Worm (Caenorhabditis elegans): Measurements from ENCODE around the gene hsb-1.

hsb-1 gene

DNA sequence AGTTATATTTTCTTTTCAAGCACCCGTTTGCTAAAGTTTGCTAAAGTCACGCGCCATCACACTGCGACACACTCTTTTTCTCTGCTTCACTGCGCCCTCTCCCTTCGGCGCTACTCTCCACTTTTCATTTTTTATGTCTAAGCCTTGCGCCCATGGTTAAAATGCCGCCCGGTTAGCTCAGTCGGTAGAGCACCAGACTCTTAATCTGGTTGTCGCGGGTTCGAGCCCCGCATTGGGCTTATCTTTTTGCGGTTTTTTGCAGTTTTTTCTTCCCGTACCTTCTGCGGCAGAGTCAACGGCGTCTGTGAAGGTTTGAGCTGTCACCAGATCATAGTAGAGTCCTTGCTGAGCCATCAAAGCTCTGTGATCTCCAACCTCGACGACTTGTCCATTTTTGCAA lies 27.5 kb upstream of the hsb-1 start (continued):
- TF ChIP-seq K09A11.1 (tag; optimal IDR thresholded peaks at IDR 0.05; ENCODE audit: insufficient read depth), result peak; percentile 22
- peak; percentile 69 for TF ChIP-seq ceh-6 (GFP tag; optimal IDR thresholded peaks at IDR 0.05)
- peak; percentile 4 for TF ChIP-seq nhr-232 (tag; optimal IDR thresholded peaks at IDR 0.05)
- TF ChIP-seq ceh-30 (tag; optimal IDR thresholded peaks at IDR 0.05), result no peak
- peak; percentile 83 for TF ChIP-seq F13H6.1 (tag; optimal IDR thresholded peaks at IDR 0.05)
- TF ChIP-seq fkh-6 (tag; optimal IDR thresholded peaks at IDR 0.05), result peak; percentile 68
- peak; percentile 54 for TF ChIP-seq npax-4 (tag; optimal IDR thresholded peaks at IDR 0.05)
- peak; percentile 74 for TF ChIP-seq pat-9 (tag; optimal IDR thresholded peaks at IDR 0.05)
- TF ChIP-seq ztf-16 (tag; optimal IDR thresholded peaks at IDR 0.05), result peak; percentile 25
- peak; percentile 67; the same call in 1 of the 2 replicates for TF ChIP-seq unc-3 (GFP tag; conservative IDR thresholded peaks at IDR 0.05)
- TF ChIP-seq unc-3 (tag; optimal IDR thresholded peaks at IDR 0.05), result peak; percentile 54
- no peak for TF ChIP-seq pax-1 (tag; optimal IDR thresholded peaks at IDR 0.05)
- TF ChIP-seq hlh-30 (tag; optimal IDR thresholded peaks at IDR 0.05; ENCODE audit: insufficient read depth), result peak; percentile 83
- peak; percentile 59 for TF ChIP-seq ceh-9 (tag; optimal IDR thresholded peaks at IDR 0.05)
- TF ChIP-seq ceh-31 (tag; optimal IDR thresholded peaks at IDR 0.05), result peak; percentile 65
- peak; percentile 64 for TF ChIP-seq hlh-6 (tag; optimal IDR thresholded peaks at IDR 0.05)
- peak; percentile 58 for TF ChIP-seq gmeb-2 (tag; optimal IDR thresholded peaks at IDR 0.05)
- peak; percentile 68 for TF ChIP-seq syd-9 (tag; optimal IDR thresholded peaks at IDR 0.05)
- TF ChIP-seq ceh-34 (tag; optimal IDR thresholded peaks at IDR 0.05), result peak; percentile 40

DNA sequence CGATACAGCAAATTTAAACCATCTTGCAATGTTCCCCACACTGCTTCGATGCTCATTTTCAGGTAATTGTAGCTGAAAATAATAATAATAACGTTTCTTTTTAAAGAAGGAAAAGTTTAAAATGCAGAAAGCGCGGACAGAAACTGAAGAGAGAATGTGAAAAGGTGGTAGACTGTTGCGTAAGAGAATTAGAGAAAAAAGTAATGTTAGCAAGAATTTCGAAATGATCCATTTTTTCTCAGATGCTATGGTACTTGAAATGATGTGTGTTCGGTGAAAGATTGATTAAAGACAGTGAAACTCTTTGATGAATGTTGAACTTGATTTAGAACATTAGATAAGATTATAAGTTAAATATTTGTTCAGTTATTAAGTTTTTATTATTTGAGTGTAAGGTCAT lies 23.3 kb upstream of the hsb-1 start, which contains the start of gene cul-6:
Gene cul-6 (minus strand): TSS at position 79 of the 400 bp plus-strand sequence.
- TF ChIP-seq T23F11.4 (GFP tag; optimal IDR thresholded peaks at IDR 0.05) (no peak), K09A11.1 (tag; optimal IDR thresholded peaks at IDR 0.05; ENCODE audit: insufficient read depth) (no peak)

DNA sequence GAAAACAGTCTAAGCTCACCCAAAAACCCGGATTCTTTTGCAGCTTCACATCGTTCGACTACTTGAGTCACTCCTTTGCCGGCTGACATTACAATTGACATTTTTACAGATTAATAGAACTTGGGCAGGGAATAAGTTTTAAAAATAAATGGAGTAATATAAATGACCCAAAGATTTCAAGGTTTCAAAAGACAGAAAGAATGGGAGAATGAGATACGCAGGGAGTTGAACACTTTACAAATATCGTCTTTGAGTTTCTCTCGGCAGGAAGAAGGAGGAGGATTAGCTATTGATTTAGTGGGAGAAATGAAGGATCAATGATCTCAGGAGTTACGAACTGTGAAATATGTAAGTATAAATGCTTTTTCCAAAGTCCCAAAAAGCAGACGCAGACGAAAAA lies 18.9 kb upstream of the hsb-1 start, which contains the start of gene K08E7.8:
Gene K08E7.8 (minus strand): TSS at position 101 of the 400 bp plus-strand sequence.
- no peak for TF ChIP-seq nhr-232 (tag; optimal IDR thresholded peaks at IDR 0.05)
- TF ChIP-seq pat-9 (tag; optimal IDR thresholded peaks at IDR 0.05), result no peak

DNA sequence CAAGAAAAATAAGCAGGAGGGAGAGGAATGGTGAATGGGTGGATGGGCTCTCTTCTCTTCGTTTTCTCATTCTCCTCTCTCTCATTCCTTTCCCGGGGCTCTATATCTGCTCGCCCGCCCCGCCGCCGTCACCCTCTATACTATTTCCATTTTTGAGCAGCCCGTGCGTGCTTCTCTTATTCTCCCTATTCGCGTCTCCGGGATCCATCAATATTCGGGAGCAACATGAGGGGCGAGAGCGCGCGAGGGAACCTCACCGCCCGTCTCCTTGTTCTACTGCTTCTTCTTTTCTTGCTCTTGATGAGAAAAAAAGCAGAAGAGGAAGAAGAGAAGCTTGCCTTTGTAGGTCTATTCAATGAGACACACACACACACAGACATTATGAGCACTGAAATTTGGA lies 17.1 kb upstream of the hsb-1 start:
- TF ChIP-seq ztf-16 (tag; optimal IDR thresholded peaks at IDR 0.05) (no peak), ceh-48 (tag; optimal IDR thresholded peaks at IDR 0.05) (peak; percentile 49), ref-2 (tag; optimal IDR thresholded peaks at IDR 0.05) (no peak), pqm-1 (tag; optimal IDR thresholded peaks at IDR 0.05) (no peak), C38D4.7 (GFP tag; optimal IDR thresholded peaks at IDR 0.05) (no peak), tbx-2 (tag; optimal IDR thresholded peaks at IDR 0.05) (peak; percentile 38), sdc-2 (tag; optimal IDR thresholded peaks at IDR 0.05) (peak; percentile 27), ceh-31 (tag; optimal IDR thresholded peaks at IDR 0.05) (peak; percentile 74), ets-4 (tag; optimal IDR thresholded peaks at IDR 0.05) (no peak), hlh-8 (tag; optimal IDR thresholded peaks at IDR 0.05) (no peak), ceh-19 (GFP tag; optimal IDR thresholded peaks at IDR 0.05) (peak; percentile 48), nfya-1 (tag; optimal IDR thresholded peaks at IDR 0.05) (peak; percentile 42), sox-2 (GFP tag; IDR thresholded peaks at IDR 0.05) (no peak), hlh-13 (GFP tag; optimal IDR thresholded peaks at IDR 0.05) (no peak), ceh-2 (tag; optimal IDR thresholded peaks at IDR 0.05) (no peak), unc-42 (tag; optimal IDR thresholded peaks at IDR 0.05) (peak; percentile 68), eyg-1 (tag; optimal IDR thresholded peaks at IDR 0.05) (no peak), fkh-6 (tag; optimal IDR thresholded peaks at IDR 0.05) (peak; percentile 4), zip-5 (tag; optimal IDR thresholded peaks at IDR 0.05) (no peak)

All from whole organism, late embryonic.